Worm (Caenorhabditis elegans): ENCODE data around the gene mpz-4.

ce11 chrIV:4789445-4789844 lies 37.7 kb downstream of the mpz-4 start, which contains the start of gene R11E3.1:
- TF ChIP-seq nhr-71 (tag; optimal IDR thresholded peaks at IDR 0.05), result no peak
- no peak for TF ChIP-seq sptf-1 (tag; optimal IDR thresholded peaks at IDR 0.05)
- no peak for TF ChIP-seq nhr-77 (tag; optimal IDR thresholded peaks at IDR 0.05)
- no peak for TF ChIP-seq blmp-1 (tag; optimal IDR thresholded peaks at IDR 0.05)
- TF ChIP-seq lin-35 (GFP tag; optimal IDR thresholded peaks at IDR 0.05), result no peak
- TF ChIP-seq hpl-2 (GFP tag; optimal IDR thresholded peaks at IDR 0.05), result no peak
- TF ChIP-seq dpl-1 (GFP tag; optimal IDR thresholded peaks at IDR 0.05), result no peak
- TF ChIP-seq unc-62 (GFP tag; optimal IDR thresholded peaks at IDR 0.05), result no peak
- TF ChIP-seq snpc-4 (tag; optimal IDR thresholded peaks at IDR 0.05), result no peak
- TF ChIP-seq lin-15B (tag; optimal IDR thresholded peaks at IDR 0.05), result no peak
- TF ChIP-seq nhr-76 (tag; optimal IDR thresholded peaks at IDR 0.05), result no peak
- no peak for TF ChIP-seq hlh-4 (tag; optimal IDR thresholded peaks at IDR 0.05)

Data from whole organism, L1 larva.